Worm (Caenorhabditis elegans) whole organism, L2 larva: ENCODE results near the gene rund-1.

ENCODE experiments used
- blmp-1 ChIP-seq: sonication (generic microtip); optimal IDR thresholded peaks from 2 replicates; lab custom pipeline; 2017; ENCODE audit warnings: missing genetic modification characterization, mild to moderate bottlenecking, missing compliant biosample characterization, antibody characterized with exemption, moderate library complexity; ENCODE audit not compliant: insufficient read depth
- gmeb-1 ChIP-seq: fragments of 150-350 bp; optimal IDR thresholded peaks from 2 replicates; lab custom pipeline; 2014; ENCODE audit warnings: missing biosample characterization, missing genetic modification characterization
- lsy-2 ChIP-seq, 2 experiments: fragments of 150-350 bp in 1 of 2; sonication (generic microtip) in 1 of 2; optimal IDR thresholded peaks; 2 replicates each; lab custom pipeline; 2014 to 2017; ENCODE audit warnings: missing biosample characterization in 2 of 2, missing genetic modification characterization in 2 of 2
- nhr-12 ChIP-seq: fragments of 150-350 bp; optimal IDR thresholded peaks from 2 replicates; lab custom pipeline; 2014; ENCODE audit warnings: missing biosample characterization, missing genetic modification characterization

- TF ChIP-seq lsy-2 (tag; optimal IDR thresholded peaks at IDR 0.05; lab: Kevin White, UChicago) (no peak), gmeb-1 (tag; lab: Kevin White, UChicago) (no peak), nhr-12 (tag; lab: Kevin White, UChicago) (no peak), blmp-1 (tag; lab: Kevin White, UChicago) (no peak)
These were observed 5.7 kb downstream of the rund-1 start, which contains the start of gene lpr-7 for ce11 chrX:655884-656283.
